Worm (Caenorhabditis elegans): Measurements from ENCODE around the gene rbmx-2.

DNA sequence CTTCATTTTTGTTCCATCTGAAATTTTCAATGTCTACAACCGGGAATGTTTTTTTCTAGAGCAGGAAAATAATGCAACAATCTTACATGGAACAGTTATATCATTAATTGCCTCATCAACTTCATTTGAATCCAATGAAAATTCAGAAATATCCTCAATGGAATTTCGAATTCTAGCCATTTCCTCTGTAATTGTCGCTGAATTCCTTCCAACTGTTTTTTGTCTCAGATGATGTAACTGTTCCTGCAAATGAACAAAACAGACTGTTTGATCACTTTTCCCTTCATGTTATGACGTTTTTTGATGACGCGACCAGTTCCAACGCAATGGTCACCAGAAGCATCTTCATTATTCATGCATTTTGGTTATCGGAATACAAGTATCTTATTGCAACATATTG is 24.7 kb upstream of the rbmx-2 start:
- TF ChIP-seq cog-1 (tag; optimal IDR thresholded peaks at IDR 0.05) (no peak), flt-1 (GFP tag; IDR thresholded peaks at IDR 0.05) (no peak), ref-1 (GFP tag; conservative IDR thresholded peaks at IDR 0.05) (no peak), T22C8.4 (GFP tag; IDR thresholded peaks at IDR 0.05) (no peak), med-1 (GFP tag; optimal IDR thresholded peaks at IDR 0.05; ENCODE audit: insufficient read depth) (no peak), ztf-23 (GFP tag; IDR thresholded peaks at IDR 0.05) (no peak), klf-2 (GFP tag; conservative IDR thresholded peaks at IDR 0.05) (no peak), tab-1 (GFP tag; IDR thresholded peaks at IDR 0.05) (no peak)
